Worm (Caenorhabditis elegans) whole organism, young adult: ENCODE results near the gene pgl-2.

ENCODE experiments used
- B0336.3 ChIP-seq: fragments of 200-800 bp; sonication (Bioruptor generic); IDR thresholded peaks from 2 replicates; pipeline ENCODE4 v1.3.6; 2022; ENCODE audit warnings: missing genetic modification characterization, missing compliant biosample characterization
- D2030.7 ChIP-seq: fragments of 200-800 bp; sonication (Bioruptor generic); IDR thresholded peaks from 2 replicates; pipeline ENCODE4 v1.3.6; 2022; ENCODE audit warnings: missing genetic modification reagents, missing genetic modification characterization, missing compliant biosample characterization
- T26A5.8 ChIP-seq: sonication (generic microtip); optimal IDR thresholded peaks from 2 replicates; lab custom pipeline; 2016; ENCODE audit warnings: missing genetic modification characterization, missing compliant biosample characterization
- aptf-2 ChIP-seq: fragments of 200-800 bp; sonication (Bioruptor generic); conservative IDR thresholded peaks from 2 replicates; pipeline ENCODE4 v1.3.6; 2022; ENCODE audit warnings: missing genetic modification reagents, missing genetic modification characterization, missing compliant biosample characterization
- attf-3 ChIP-seq: fragments of 200-800 bp; sonication (Bioruptor generic); conservative IDR thresholded peaks from 2 replicates; pipeline ENCODE4 v1.3.6; 2022; ENCODE audit warnings: missing genetic modification reagents, missing genetic modification characterization, missing compliant biosample characterization
- ccch-3 ChIP-seq: fragments of 200-800 bp; sonication (Bioruptor generic); optimal IDR thresholded peaks from 2 replicates; lab custom pipeline; 2018; ENCODE audit warnings: mild to moderate bottlenecking, missing genetic modification characterization, missing compliant biosample characterization
- cebp-1 ChIP-seq, 2 experiments: fragments of 200-800 bp in 1 of 2; sonication (Bioruptor generic) in 1 of 2; sonication (generic microtip) in 1 of 2; IDR thresholded peaks in 1 of 2; optimal IDR thresholded peaks in 1 of 2; 2 replicates each; pipeline versions ENCODE4 v1.3.6 to Lab custom; 2017 to 2022; ENCODE audit warnings: missing compliant biosample characterization in 2 of 2, missing genetic modification characterization in 2 of 2, mild to moderate bottlenecking in 1 of 2, missing genetic modification reagents in 1 of 2, moderate library complexity in 1 of 2
- ceh-40 ChIP-seq: fragments of 200-800 bp; sonication (Bioruptor generic); IDR thresholded peaks from 2 replicates; pipeline ENCODE4 v1.3.6; 2022; ENCODE audit warnings: missing genetic modification characterization, missing compliant biosample characterization
- ceh-58 ChIP-seq: fragments of 200-800 bp; sonication (Bioruptor generic); IDR thresholded peaks from 2 replicates; pipeline ENCODE4 v1.3.6; 2022; ENCODE audit warnings: missing genetic modification characterization, missing compliant biosample characterization
- ceh-79 ChIP-seq: sonication (generic microtip); optimal IDR thresholded peaks from 2 replicates; lab custom pipeline; 2017; ENCODE audit warnings: mild to moderate bottlenecking, missing genetic modification characterization, missing compliant biosample characterization
- dpl-1 ChIP-seq: fragments of 150-350 bp; optimal IDR thresholded peaks from 2 replicates; lab custom pipeline; 2014; ENCODE audit warnings: missing biosample characterization, missing genetic modification reagents, missing genetic modification characterization
- egl-44 ChIP-seq: fragments of 200-800 bp; sonication (Bioruptor generic); IDR thresholded peaks from 2 replicates; pipeline ENCODE4 v1.3.6; 2022; ENCODE audit warnings: missing genetic modification reagents, missing genetic modification characterization, missing compliant biosample characterization
- ets-4 ChIP-seq: fragments of 200-800 bp; sonication (Bioruptor generic); optimal IDR thresholded peaks from 2 replicates; lab custom pipeline; 2018; ENCODE audit warnings: mild to moderate bottlenecking, missing genetic modification characterization, missing compliant biosample characterization
- fkh-3 ChIP-seq: sonication (generic microtip); optimal IDR thresholded peaks from 2 replicates; lab custom pipeline; 2016; ENCODE audit warnings: mild to moderate bottlenecking, missing genetic modification characterization, missing compliant biosample characterization
- hlh-26 ChIP-seq: fragments of 200-800 bp; sonication (Bioruptor generic); conservative IDR thresholded peaks from 2 replicates; pipeline ENCODE4 v1.3.6; 2022; ENCODE audit warnings: missing genetic modification reagents, missing genetic modification characterization, missing compliant biosample characterization
- hmg-20 ChIP-seq: fragments of 200-800 bp; sonication (Bioruptor generic); IDR thresholded peaks from 2 replicates; pipeline ENCODE4 v1.3.6; 2022; ENCODE audit warnings: missing genetic modification reagents, missing genetic modification characterization, missing compliant biosample characterization
- lin-26 ChIP-seq: fragments of 200-800 bp; sonication (Bioruptor generic); IDR thresholded peaks from 2 replicates; pipeline ENCODE4 v1.3.6; 2022; ENCODE audit warnings: missing genetic modification reagents, missing genetic modification characterization, missing compliant biosample characterization
- madf-6 ChIP-seq: fragments of 200-800 bp; sonication (Bioruptor generic); IDR thresholded peaks from 2 replicates; pipeline ENCODE4 v1.3.6; 2022; ENCODE audit warnings: missing genetic modification reagents, missing genetic modification characterization, missing compliant biosample characterization
- nfyb-1 ChIP-seq: fragments of 200-800 bp; sonication (Bioruptor generic); IDR thresholded peaks from 2 replicates; pipeline ENCODE4 v1.3.6; 2022; ENCODE audit warnings: missing genetic modification reagents, missing genetic modification characterization, missing compliant biosample characterization
- nhr-179 ChIP-seq: sonication (generic microtip); optimal IDR thresholded peaks from 2 replicates; lab custom pipeline; 2016; ENCODE audit warnings: mild to moderate bottlenecking, missing genetic modification characterization, missing compliant biosample characterization
- pbrm-1 ChIP-seq: fragments of 200-800 bp; sonication (Bioruptor generic); IDR thresholded peaks from 2 replicates; pipeline ENCODE4 v1.3.6; 2022; ENCODE audit warnings: missing genetic modification reagents, missing genetic modification characterization, missing compliant biosample characterization
- repo-1 ChIP-seq: sonication (generic microtip); optimal IDR thresholded peaks from 2 replicates; lab custom pipeline; 2017; ENCODE audit warnings: mild to moderate bottlenecking, missing genetic modification characterization, missing compliant biosample characterization
- rpc-1 ChIP-seq, 2 experiments: fragments of 150-350 bp in 1 of 2; sonication (generic microtip) in 1 of 2; optimal IDR thresholded peaks; 2 replicates each; lab custom pipeline; 2014 to 2018; ENCODE audit warnings: missing biosample characterization in 1 of 2, missing genetic modification characterization in 1 of 2, missing genetic modification reagents in 1 of 2, missing genotype in 1 of 2
- sdz-38 ChIP-seq: sonication (generic microtip); optimal IDR thresholded peaks from 2 replicates; lab custom pipeline; 2016; ENCODE audit warnings: missing genotype, missing genetic modification characterization, missing compliant biosample characterization
- snpc-1.1 ChIP-seq: sonication (generic microtip); optimal IDR thresholded peaks from 2 replicates; lab custom pipeline; 2017; ENCODE audit warnings: missing genetic modification characterization, mild to moderate bottlenecking, missing compliant biosample characterization, antibody characterized with exemption, moderate library complexity, missing genotype, missing genetic modification reagents; ENCODE audit not compliant: insufficient read depth
- snpc-4 ChIP-seq, 5 experiments: fragments of 150-350 bp in 1 of 5; sonication (generic microtip) in 4 of 5; optimal IDR thresholded peaks; 2 replicates each; lab custom pipeline; 2014 to 2018; ENCODE audit warnings: missing genetic modification characterization in 5 of 5, missing biosample characterization in 3 of 5, antibody characterized with exemption in 2 of 5, mild to moderate bottlenecking in 2 of 5, missing compliant biosample characterization in 2 of 5, missing genotype in 2 of 5, moderate library complexity in 2 of 5, missing genetic modification reagents in 1 of 5
- somi-1 ChIP-seq: fragments of 200-800 bp; sonication (Bioruptor generic); optimal IDR thresholded peaks from 2 replicates; lab custom pipeline; 2018; ENCODE audit warnings: mild to moderate bottlenecking, missing genetic modification characterization, missing compliant biosample characterization
- ztf-22 ChIP-seq: fragments of 200-800 bp; sonication (Bioruptor generic); optimal IDR thresholded peaks from 2 replicates; lab custom pipeline; 2018; ENCODE audit warnings: mild to moderate bottlenecking, missing genetic modification characterization, moderate library complexity, missing compliant biosample characterization
- ztf-26 ChIP-seq: sonication (generic microtip); optimal IDR thresholded peaks from 2 replicates; lab custom pipeline; 2017; ENCODE audit warnings: missing genetic modification characterization, missing compliant biosample characterization
- ztf-28 ChIP-seq: fragments of 200-800 bp; sonication (Bioruptor generic); IDR thresholded peaks from 2 replicates; pipeline ENCODE4 v1.3.6; 2022; ENCODE audit warnings: missing genetic modification reagents, missing genetic modification characterization, missing compliant biosample characterization

pgl-2 gene

ce11 chrIII:8625125-8625524, 50.1 kb downstream of the pgl-2 start:
- TF ChIP-seq egl-44 (GFP tag; lab: Robert Waterston, UW) = no peak

- TF ChIP-seq somi-1 (GFP tag; lab: Kevin White, UChicago) (no peak), lin-26 (GFP tag; lab: Robert Waterston, UW) (no peak), ceh-79 (tag; lab: Kevin White, UChicago) (no peak), egl-44 (GFP tag; lab: Robert Waterston, UW) (no peak)
- TF ChIP-seq, all 124 proteins: peak for 0
Observed at ce11 chrIII:8622435-8622834, 52.8 kb downstream of the pgl-2 start, which contains the start of gene ceh-16. TSS of gene ceh-16 (plus strand) at chrIII:8622735.

ce11 chrIII:8621982-8622381, 53.3 kb downstream of the pgl-2 start:
- TF ChIP-seq pbrm-1 (GFP tag; lab: Robert Waterston, UW) (no peak), somi-1 (GFP tag; lab: Kevin White, UChicago) (no peak), ccch-3 (no peak), attf-3 (GFP tag; lab: Robert Waterston, UW) (no peak), ztf-28 (GFP tag; lab: Robert Waterston, UW) (no peak), rpc-1 (optimal IDR thresholded peaks at IDR 0.05; lab: Kevin White, UChicago) (no peak), rpc-1 (tag; optimal IDR thresholded peaks at IDR 0.05; lab: Kevin White, UChicago) (no peak), ztf-22 (no peak), dpl-1 (GFP tag; lab: Kevin White, UChicago) (no peak), B0336.3 (no peak), repo-1 (tag; lab: Kevin White, UChicago) (no peak), nhr-179 (tag; lab: Kevin White, UChicago) (no peak), snpc-1.1 (tag; lab: Kevin White, UChicago) (no peak), ceh-79 (tag; lab: Kevin White, UChicago) (no peak), cebp-1 (GFP tag; IDR thresholded peaks at IDR 0.05; lab: Robert Waterston, UW) (no peak), cebp-1 (tag; optimal IDR thresholded peaks at IDR 0.05; lab: Kevin White, UChicago) (no peak), madf-6 (GFP tag; lab: Robert Waterston, UW) (no peak), aptf-2 (GFP tag; lab: Robert Waterston, UW) (no peak), egl-44 (GFP tag; lab: Robert Waterston, UW) (no peak), ceh-40 (GFP tag; lab: Robert Waterston, UW) (no peak), sdz-38 (no peak)

ce11 chrIII:8621002-8621401, 54.2 kb downstream of the pgl-2 start:
- TF ChIP-seq repo-1 (tag; lab: Kevin White, UChicago) (no peak), snpc-4 (GFP tag; optimal IDR thresholded peaks at IDR 0.05; lab: Kevin White, UChicago) (no peak), snpc-4 (tag; optimal IDR thresholded peaks at IDR 0.05; lab: Kevin White, UChicago) (no peak), fkh-3 (tag; lab: Kevin White, UChicago) (no peak), hlh-26 (GFP tag; lab: Robert Waterston, UW) (no peak), hmg-20 (GFP tag; lab: Robert Waterston, UW) (no peak), rpc-1 (optimal IDR thresholded peaks at IDR 0.05; lab: Kevin White, UChicago) (no peak), rpc-1 (tag; optimal IDR thresholded peaks at IDR 0.05; lab: Kevin White, UChicago) (no peak), D2030.7 (GFP tag; lab: Robert Waterston, UW) (no peak), T26A5.8 (tag; lab: Kevin White, UChicago) (no peak), nhr-179 (tag; lab: Kevin White, UChicago) (no peak), nfyb-1 (GFP tag; lab: Robert Waterston, UW) (no peak), ztf-26 (tag; lab: Kevin White, UChicago) (no peak), ceh-58 (GFP tag; lab: Robert Waterston, UW) (no peak), ets-4 (GFP tag; lab: Kevin White, UChicago) (no peak), sdz-38 (no peak)
